Worm (Caenorhabditis elegans) whole organism, L1 larva: ENCODE data around the gene K01G5.8.

ENCODE experiments used
- F16B12.6 ChIP-seq: fragments of 150-350 bp; optimal IDR thresholded peaks from 2 replicates; lab custom pipeline; 2014; ENCODE audit warnings: missing biosample characterization, missing genetic modification characterization
- nhr-77 ChIP-seq: fragments of 150-350 bp; optimal IDR thresholded peaks from 2 replicates; lab custom pipeline; 2014; ENCODE audit warnings: missing biosample characterization, missing genetic modification characterization
- skn-1 ChIP-seq: fragments of 150-350 bp; optimal IDR thresholded peaks from 2 replicates; lab custom pipeline; 2014; ENCODE audit warnings: missing biosample characterization, missing genetic modification characterization

DNA sequence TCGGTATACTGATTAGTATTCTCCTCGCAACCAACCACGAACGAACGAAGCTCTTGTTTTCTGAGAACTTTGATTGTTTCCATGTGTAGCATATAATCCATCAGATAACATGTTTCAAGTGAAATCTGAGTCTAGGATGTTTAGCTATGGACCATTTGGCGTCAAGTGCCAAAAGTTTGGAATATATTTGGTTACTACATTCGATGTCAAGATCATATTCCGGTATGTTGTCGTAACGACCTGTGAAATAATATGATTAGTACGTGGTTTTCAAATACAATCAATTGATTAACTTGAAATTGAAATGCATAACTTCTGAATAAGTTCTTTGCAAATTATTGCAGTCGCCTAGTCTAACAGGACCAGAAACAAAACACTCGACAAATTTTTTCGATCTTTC, 49.6 kb downstream of the K01G5.8 start, which contains the start of gene Y39A1A.17:
- TF ChIP-seq skn-1 (tag; lab: Kevin White, UChicago): no peak
- TF ChIP-seq F16B12.6 (tag; lab: Kevin White, UChicago): no peak
- no peak for TF ChIP-seq nhr-77 (tag; lab: Kevin White, UChicago)
